Worm (Caenorhabditis elegans) whole organism, L1 larva: ENCODE data around the gene F44B9.10.

Experiments
- fos-1 ChIP-seq: fragments of 150-350 bp; optimal IDR thresholded peaks from 2 replicates; lab custom pipeline; 2014; ENCODE audit warnings: missing biosample characterization, missing genetic modification characterization
- hpl-2 ChIP-seq: fragments of 150-350 bp; optimal IDR thresholded peaks from 2 replicates; lab custom pipeline; 2014; ENCODE audit warnings: missing biosample characterization, missing genetic modification reagents, missing genetic modification characterization
- pag-3 ChIP-seq: sonication (generic microtip); optimal IDR thresholded peaks from 2 replicates; lab custom pipeline; 2017; ENCODE audit warnings: missing genetic modification characterization, mild to moderate bottlenecking, missing compliant biosample characterization, antibody characterized with exemption, borderline replicate concordance; ENCODE audit not compliant: insufficient read depth
- snpc-4 ChIP-seq: fragments of 150-350 bp; optimal IDR thresholded peaks from 2 replicates; lab custom pipeline; 2014; ENCODE audit warnings: missing biosample characterization, missing genetic modification characterization
- tbx-2 ChIP-seq: sonication (generic microtip); optimal IDR thresholded peaks from 2 replicates; lab custom pipeline; 2016; ENCODE audit warnings: missing genetic modification characterization, missing compliant biosample characterization

DNA sequence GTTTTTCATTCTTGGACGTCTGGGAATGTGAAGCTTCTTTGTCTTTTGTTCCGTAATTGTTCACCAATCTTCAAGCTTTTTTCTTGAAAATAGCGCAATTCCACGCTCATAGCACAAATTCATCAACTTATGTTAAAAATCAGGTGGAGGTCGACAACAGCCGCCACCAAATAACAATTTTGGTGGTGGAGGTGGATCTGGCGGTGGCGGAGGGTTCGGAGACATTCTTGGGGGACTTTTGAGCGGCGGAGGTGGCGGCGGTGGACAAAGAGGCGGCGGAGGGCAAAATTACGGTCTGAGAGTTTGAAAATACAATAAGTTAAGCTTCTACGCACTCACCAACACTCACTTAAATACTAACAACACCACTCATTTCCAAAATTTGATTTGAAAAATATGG lies 51.5 kb downstream of the F44B9.10 start:
- TF ChIP-seq tbx-2 (no peak), hpl-2 (no peak), fos-1 (tag; lab: Kevin White, UChicago) (no peak), snpc-4 (tag; lab: Kevin White, UChicago) (no peak), pag-3 (tag; lab: Kevin White, UChicago) (no peak)
